Fruit fly (Drosophila melanogaster) whole organism, embryonic: Measurements from ENCODE around the gene CG31908.

Experiments
- CG10462 ChIP-seq: fragments of 200-800 bp; sonication (Bioruptor generic); optimal IDR thresholded peaks from 2 replicates; lab custom pipeline; 2016; ENCODE audit warnings: missing biosample characterization, missing genetic modification characterization
- CG10543 ChIP-seq: fragments of 200-800 bp; sonication (Bioruptor generic); optimal IDR thresholded peaks from 3 replicates; lab custom pipeline; 2017; ENCODE audit warnings: missing biosample characterization, mild to moderate bottlenecking, missing genetic modification characterization, moderate library complexity
- CG11093 ChIP-seq: fragments of 200-800 bp; sonication (Bioruptor generic); IDR thresholded peaks from 3 replicates; pipeline ENCODE4 v1.3.6; 2022; ENCODE audit warnings: missing biosample characterization, missing genetic modification characterization
- CG12299 ChIP-seq: fragments of 200-800 bp; sonication (Bioruptor generic); optimal IDR thresholded peaks from 2 replicates; lab custom pipeline; 2018; ENCODE audit warnings: missing biosample characterization, mild to moderate bottlenecking, missing genetic modification characterization
- CG1602 ChIP-seq: fragments of 200-800 bp; sonication (Bioruptor generic); optimal IDR thresholded peaks from 3 replicates; lab custom pipeline; 2016; ENCODE audit warnings: missing biosample characterization, missing genetic modification characterization
- CG1603 ChIP-seq: fragments of 200-800 bp; sonication (Bioruptor generic); optimal IDR thresholded peaks from 2 replicates; lab custom pipeline; 2019; ENCODE audit warnings: missing biosample characterization, mild to moderate bottlenecking, missing genetic modification characterization, moderate library complexity
- CG16779 ChIP-seq: fragments of 200-800 bp; sonication (Bioruptor generic); IDR thresholded peaks from 2 replicates; pipeline ENCODE4 v1.3.6; 2022; ENCODE audit warnings: missing biosample characterization, missing genetic modification characterization
- CG16815 ChIP-seq: fragments of 200-800 bp; sonication (Bioruptor generic); optimal IDR thresholded peaks from 3 replicates; lab custom pipeline; 2017; ENCODE audit warnings: missing biosample characterization, mild to moderate bottlenecking, missing genetic modification characterization
- CG16863 ChIP-seq: fragments of 200-800 bp; sonication (Bioruptor generic); optimal IDR thresholded peaks from 3 replicates; lab custom pipeline; 2016; ENCODE audit warnings: missing biosample characterization, missing genetic modification characterization
- CG17186 ChIP-seq: fragments of 200-800 bp; sonication (Bioruptor generic); optimal IDR thresholded peaks from 3 replicates; lab custom pipeline; 2017; ENCODE audit warnings: missing biosample characterization, missing genetic modification reagents, missing genetic modification characterization
- CG17328 ChIP-seq: fragments of 200-800 bp; sonication (Bioruptor generic); IDR thresholded peaks from 2 replicates; pipeline ENCODE4 v1.3.6; 2022; ENCODE audit warnings: missing biosample characterization, missing genetic modification characterization
- CG17912 ChIP-seq: fragments of 200-800 bp; sonication (Bioruptor generic); optimal IDR thresholded peaks from 2 replicates; lab custom pipeline; 2018; ENCODE audit warnings: missing biosample characterization, mild to moderate bottlenecking, missing genetic modification characterization
- CG2120 ChIP-seq: fragments of 200-800 bp; sonication (Bioruptor generic); optimal IDR thresholded peaks from 3 replicates; lab custom pipeline; 2016; ENCODE audit warnings: missing biosample characterization, missing genetic modification characterization
- CG3163 ChIP-seq: fragments of 200-800 bp; sonication (Bioruptor generic); optimal IDR thresholded peaks from 3 replicates; lab custom pipeline; 2016; ENCODE audit warnings: missing biosample characterization, missing genetic modification characterization
- CG4730 ChIP-seq: fragments of 200-800 bp; sonication (Bioruptor generic); IDR thresholded peaks from 2 replicates; pipeline ENCODE4 v1.3.6; 2022; ENCODE audit warnings: missing biosample characterization, missing genetic modification characterization
- CG9876 ChIP-seq: fragments of 200-800 bp; sonication (Bioruptor generic); optimal IDR thresholded peaks from 2 replicates; lab custom pipeline; 2016; ENCODE audit warnings: missing biosample characterization, missing genetic modification characterization
- Dip3 ChIP-seq: fragments of 200-800 bp; sonication (Bioruptor generic); optimal IDR thresholded peaks from 3 replicates; lab custom pipeline; 2016; ENCODE audit warnings: missing biosample characterization, missing genetic modification characterization
- ERR ChIP-seq: fragments of 200-800 bp; sonication (Bioruptor generic); optimal IDR thresholded peaks from 2 replicates; lab custom pipeline; 2016; ENCODE audit warnings: missing biosample characterization, missing genetic modification characterization
- GATAe ChIP-seq: fragments of 200-800 bp; sonication (Bioruptor generic); conservative IDR thresholded peaks from 2 replicates; pipeline ENCODE4 v1.3.6; 2022; ENCODE audit warnings: missing biosample characterization, missing genetic modification characterization
- Gsc ChIP-seq: fragments of 200-800 bp; sonication (Bioruptor generic); IDR thresholded peaks from 2 replicates; pipeline ENCODE4 v1.3.6; 2022; ENCODE audit warnings: missing biosample characterization, missing genetic modification characterization
- MESR4 ChIP-seq: fragments of 200-800 bp; sonication (Bioruptor generic); optimal IDR thresholded peaks from 2 replicates; lab custom pipeline; 2018; ENCODE audit warnings: missing biosample characterization, mild to moderate bottlenecking, missing genetic modification characterization, moderate library complexity
- Mrtf ChIP-seq: fragments of 200-800 bp; sonication (Bioruptor generic); IDR thresholded peaks from 3 replicates; pipeline ENCODE4 v1.3.6; 2022; ENCODE audit warnings: missing biosample characterization, missing genetic modification characterization
- Poxn ChIP-seq: fragments of 200-800 bp; sonication (Bioruptor generic); IDR thresholded peaks from 2 replicates; pipeline ENCODE4 v1.3.6; 2022; ENCODE audit warnings: missing biosample characterization, missing genetic modification characterization
- Sry-β ChIP-seq: fragments of 200-800 bp; sonication (Bioruptor generic); optimal IDR thresholded peaks from 2 replicates; lab custom pipeline; 2018; ENCODE audit warnings: missing biosample characterization, mild to moderate bottlenecking, missing genetic modification characterization, moderate library complexity
- Ssrp ChIP-seq: fragments of 200-800 bp; sonication (Bioruptor generic); optimal IDR thresholded peaks from 2 replicates; lab custom pipeline; 2018; ENCODE audit warnings: missing biosample characterization, mild to moderate bottlenecking, missing genetic modification characterization, moderate library complexity
- Stat92E ChIP-seq, 3 experiments: fragments of >200 bp in 2 of 3; fragments of 200-800 bp in 1 of 3; sonication (Bioruptor generic) in 1 of 3; optimal IDR thresholded peaks; 2 replicates each; lab custom pipeline; 2017 to 2019; ENCODE audit warnings: missing biosample characterization in 3 of 3, missing genetic modification characterization in 3 of 3, mild to moderate bottlenecking in 1 of 3, moderate library complexity in 1 of 3
- Usf ChIP-seq: fragments of 200-800 bp; sonication (Bioruptor generic); optimal IDR thresholded peaks from 2 replicates; lab custom pipeline; 2017; ENCODE audit warnings: missing genotype, missing biosample characterization, missing genetic modification characterization
- az2 ChIP-seq: fragments of 200-800 bp; sonication (Bioruptor generic); optimal IDR thresholded peaks from 3 replicates; lab custom pipeline; 2016; ENCODE audit warnings: missing biosample characterization, missing genetic modification characterization
- bbx ChIP-seq: fragments of 200-800 bp; sonication (Bioruptor generic); IDR thresholded peaks from 2 replicates; pipeline ENCODE4 v1.3.6; 2022; ENCODE audit warnings: missing biosample characterization, missing genetic modification characterization; ENCODE audit not compliant: partially characterized antibody
- bigmax ChIP-seq: fragments of 200-800 bp; sonication (Bioruptor generic); optimal IDR thresholded peaks from 2 replicates; lab custom pipeline; 2018; ENCODE audit warnings: missing biosample characterization, mild to moderate bottlenecking, missing genetic modification characterization
- dati ChIP-seq: fragments of 200-800 bp; sonication (Bioruptor generic); IDR thresholded peaks from 2 replicates; pipeline ENCODE4 v1.3.6; 2022; ENCODE audit warnings: missing biosample characterization, missing genetic modification characterization
- dpn ChIP-seq, 2 experiments: fragments of 200-800 bp; sonication (Bioruptor generic); optimal IDR thresholded peaks; 3 replicates each; lab custom pipeline; 2016; ENCODE audit warnings: missing biosample characterization in 2 of 2, missing genetic modification characterization in 2 of 2
- grau ChIP-seq: fragments of 200-800 bp; optimal IDR thresholded peaks from 3 replicates; lab custom pipeline; 2019; ENCODE audit warnings: missing biosample characterization, mild to moderate bottlenecking, missing genetic modification characterization, moderate library complexity
- gro ChIP-seq: fragments of 200-800 bp; sonication (Bioruptor generic); optimal IDR thresholded peaks from 2 replicates; lab custom pipeline; 2016; ENCODE audit warnings: missing biosample characterization, missing genetic modification characterization
- jing ChIP-seq: fragments of 200-800 bp; sonication (Bioruptor generic); optimal IDR thresholded peaks from 2 replicates; lab custom pipeline; 2018; ENCODE audit warnings: missing biosample characterization, mild to moderate bottlenecking, missing genetic modification characterization
- klu ChIP-seq: fragments of 200-800 bp; sonication (Bioruptor generic); IDR thresholded peaks from 2 replicates; pipeline ENCODE4 v1.3.6; 2022; ENCODE audit warnings: missing biosample characterization, missing genetic modification characterization
- lbe ChIP-seq: fragments of 200-800 bp; sonication (Bioruptor generic); optimal IDR thresholded peaks from 2 replicates; lab custom pipeline; 2016; ENCODE audit warnings: missing biosample characterization, mild to moderate bottlenecking, missing genetic modification characterization
- pb ChIP-seq: fragments of 200-800 bp; sonication (Bioruptor generic); optimal IDR thresholded peaks from 3 replicates; lab custom pipeline; 2016; ENCODE audit warnings: missing biosample characterization, missing genetic modification characterization
- pfk ChIP-seq: fragments of 200-800 bp; sonication (Bioruptor generic); optimal IDR thresholded peaks from 2 replicates; lab custom pipeline; 2018; ENCODE audit warnings: missing biosample characterization, mild to moderate bottlenecking, missing genetic modification characterization, moderate library complexity
- phol ChIP-seq: fragments of 200-800 bp; sonication (Bioruptor generic); optimal IDR thresholded peaks from 3 replicates; lab custom pipeline; 2018; ENCODE audit warnings: missing biosample characterization, mild to moderate bottlenecking, missing genetic modification characterization, moderate library complexity
- prd ChIP-seq, 3 experiments: fragments of >200 bp in 2 of 3; fragments of 200-800 bp in 1 of 3; sonication (Bioruptor generic) in 1 of 3; optimal IDR thresholded peaks in 2 of 3; IDR thresholded peaks in 1 of 3; 2 replicates in 2 of 3; 3 replicates in 1 of 3; pipeline versions ENCODE4 v1.3.6 to Lab custom; 2017 to 2022; ENCODE audit warnings: missing biosample characterization in 1 of 3, missing genetic modification characterization in 1 of 3
- psq ChIP-seq: fragments of 200-800 bp; sonication (Bioruptor generic); optimal IDR thresholded peaks from 2 replicates; lab custom pipeline; 2017; ENCODE audit warnings: missing biosample characterization, missing genetic modification characterization
- scrt ChIP-seq: fragments of 200-800 bp; sonication (Bioruptor generic); optimal IDR thresholded peaks from 2 replicates; lab custom pipeline; 2018; ENCODE audit warnings: missing biosample characterization, mild to moderate bottlenecking, missing genetic modification characterization, moderate library complexity
- sens ChIP-seq: fragments of 200-800 bp; sonication (Bioruptor generic); peaks from one replicate; lab custom pipeline; 2016; ENCODE audit warnings: missing biosample characterization, missing genetic modification characterization
- tgo ChIP-seq: fragments of 200-800 bp; sonication (Bioruptor generic); IDR thresholded peaks from 3 replicates; pipeline ENCODE4 v1.3.6; 2022; ENCODE audit warnings: missing biosample characterization, missing genetic modification characterization
- tx ChIP-seq: fragments of 200-800 bp; sonication (Bioruptor generic); optimal IDR thresholded peaks from 2 replicates; lab custom pipeline; 2016; ENCODE audit warnings: missing biosample characterization, missing genetic modification characterization
- unc-4 ChIP-seq: fragments of 200-800 bp; sonication (Bioruptor generic); IDR thresholded peaks from 2 replicates; pipeline ENCODE4 v1.3.6; 2022; ENCODE audit warnings: missing biosample characterization, missing genetic modification characterization; ENCODE audit not compliant: partially characterized antibody
- unpg ChIP-seq: fragments of 200-800 bp; sonication (Bioruptor generic); optimal IDR thresholded peaks from 3 replicates; lab custom pipeline; 2018; ENCODE audit warnings: missing biosample characterization, mild to moderate bottlenecking, missing genetic modification characterization, moderate library complexity
- vfl ChIP-seq: fragments of 200-800 bp; sonication (Bioruptor generic); optimal IDR thresholded peaks from 2 replicates; lab custom pipeline; 2016; ENCODE audit warnings: missing biosample characterization, missing genetic modification characterization
- yki ChIP-seq: fragments of >200 bp; optimal IDR thresholded peaks from 3 replicates; lab custom pipeline; 2018

CG31908 gene

dm6 chr2L:7043039-7043905, 16.1 kb upstream of the CG31908 start (continued):
- no peak for TF ChIP-seq bbx
- no peak for TF ChIP-seq Stat92E (GFP tag; optimal IDR thresholded peaks at IDR 0.05; lab: Kevin White, UChicago)
- TF ChIP-seq CG17328 (GFP tag; lab: Robert Waterston, UW) = peak; percentile 42; the same call in 1 of the 2 replicates
- TF ChIP-seq bigmax = no peak
- peak; percentile 20 for TF ChIP-seq CG3163 (GFP tag; lab: Kevin White, UChicago)
- TF ChIP-seq Gsc (GFP tag; lab: Robert Waterston, UW) = no peak
- no peak for TF ChIP-seq pfk
- no peak for TF ChIP-seq tx (GFP tag; lab: Kevin White, UChicago)
- TF ChIP-seq CG4730 (GFP tag; lab: Robert Waterston, UW) = no peak
- no peak for TF ChIP-seq ERR (GFP tag; lab: Kevin White, UChicago)
- TF ChIP-seq CG1603 (tag; lab: Kevin White, UChicago) = peak; percentile 44
- TF ChIP-seq CG17186 (GFP tag; lab: Kevin White, UChicago) = no peak
- no peak for TF ChIP-seq pb (GFP tag; lab: Kevin White, UChicago)
- TF ChIP-seq Sry-β (GFP tag; lab: Kevin White, UChicago) = no peak
- no peak for TF ChIP-seq scrt
- no peak for TF ChIP-seq dpn (GFP tag; optimal IDR thresholded peaks at IDR 0.05; lab: Kevin White, UChicago)
- no peak for TF ChIP-seq gro (GFP tag; lab: Kevin White, UChicago)
- peak; percentile 94 for TF ChIP-seq sens (GFP tag; lab: Kevin White, UChicago)
- no peak for TF ChIP-seq psq
- no peak for TF ChIP-seq prd (optimal IDR thresholded peaks at IDR 0.05; lab: Kevin White, UChicago)
- peak; percentile 49 for TF ChIP-seq prd (GFP tag; IDR thresholded peaks at IDR 0.05; lab: Robert Waterston, UW)
- TF ChIP-seq yki (lab: Kevin White, UChicago) = no peak
- peak; percentile 35 for TF ChIP-seq CG2120 (GFP tag; lab: Kevin White, UChicago)
- no peak for TF ChIP-seq az2 (GFP tag; lab: Kevin White, UChicago)
- no peak for TF ChIP-seq GATAe
- no peak for TF ChIP-seq Dip3
- no peak for TF ChIP-seq tgo
- no peak for TF ChIP-seq vfl
- TF ChIP-seq CG16863 (GFP tag; lab: Kevin White, UChicago) = peak; percentile 46
- TF ChIP-seq dati (GFP tag; lab: Robert Waterston, UW) = no peak
- no peak for TF ChIP-seq CG10543 (GFP tag; lab: Kevin White, UChicago)
- peak; percentile 36 for TF ChIP-seq phol
- TF ChIP-seq CG10462 (GFP tag; lab: Kevin White, UChicago) = peak; percentile 40
- TF ChIP-seq CG16779 (GFP tag; lab: Robert Waterston, UW) = no peak
- TF ChIP-seq grau (tag; lab: Kevin White, UChicago) = peak; percentile 85
- TF ChIP-seq klu (GFP tag; lab: Robert Waterston, UW) = no peak
- TF ChIP-seq MESR4 (GFP tag; lab: Kevin White, UChicago) = no peak
- TF ChIP-seq CG11093 (GFP tag; lab: Robert Waterston, UW) = peak; percentile 28; the same call in 1 of the 3 replicates
- TF ChIP-seq CG12299 (tag; lab: Kevin White, UChicago) = peak; percentile 41
- no peak for TF ChIP-seq CG1602
- peak; percentile 66 for TF ChIP-seq CG17912 (GFP tag; lab: Kevin White, UChicago)
- TF ChIP-seq lbe (GFP tag; lab: Kevin White, UChicago) = no peak
- peak; percentile 21 for TF ChIP-seq Ssrp (tag; lab: Kevin White, UChicago)
- peak; percentile 21 for TF ChIP-seq unpg (GFP tag; lab: Kevin White, UChicago)
- no peak for TF ChIP-seq Poxn (GFP tag; lab: Robert Waterston, UW)
- TF ChIP-seq CG9876 (GFP tag; lab: Kevin White, UChicago) = no peak
- TF ChIP-seq CG16815 = no peak
- TF ChIP-seq Mrtf = no peak
- no peak for TF ChIP-seq unc-4 (GFP tag; lab: Robert Waterston, UW)
- TF ChIP-seq Usf (GFP tag; lab: Kevin White, UChicago) = no peak
- no peak for TF ChIP-seq jing (GFP tag; lab: Kevin White, UChicago)
